Worm (Caenorhabditis elegans) whole organism, young adult: ENCODE results near the gene hil-6.

Experiments
- B0035.1 ChIP-seq: sonication (generic microtip); optimal IDR thresholded peaks from 2 replicates; lab custom pipeline; 2016; ENCODE audit warnings: missing genetic modification characterization, mild to moderate bottlenecking, missing compliant biosample characterization, missing genotype, missing genetic modification reagents
- B0261.1 ChIP-seq: sonication (generic microtip); optimal IDR thresholded peaks from 2 replicates; lab custom pipeline; 2016; ENCODE audit warnings: mild to moderate bottlenecking, missing genetic modification characterization, moderate library complexity, missing compliant biosample characterization
- B0336.3 ChIP-seq: fragments of 200-800 bp; sonication (Bioruptor generic); IDR thresholded peaks from 2 replicates; pipeline ENCODE4 v1.3.6; 2022; ENCODE audit warnings: missing genetic modification characterization, missing compliant biosample characterization
- C06A6.2 ChIP-seq: fragments of 200-800 bp; sonication (Bioruptor generic); conservative IDR thresholded peaks from 2 replicates; pipeline ENCODE4 v1.3.6; 2022; ENCODE audit warnings: missing genetic modification characterization, missing compliant biosample characterization
- F10E7.11 ChIP-seq: sonication (generic microtip); optimal IDR thresholded peaks from 2 replicates; lab custom pipeline; 2017; ENCODE audit warnings: mild to moderate bottlenecking, missing genetic modification characterization, moderate library complexity, missing compliant biosample characterization
- F23B12.7 ChIP-seq: sonication (generic microtip); optimal IDR thresholded peaks from 2 replicates; lab custom pipeline; 2017; ENCODE audit warnings: missing genetic modification characterization, mild to moderate bottlenecking, missing compliant biosample characterization, antibody characterized with exemption, moderate library complexity; ENCODE audit not compliant: insufficient read depth
- F49E8.2 ChIP-seq: sonication (generic microtip); optimal IDR thresholded peaks from 3 replicates; lab custom pipeline; 2017; ENCODE audit warnings: missing genetic modification characterization, mild to moderate bottlenecking, missing compliant biosample characterization, antibody characterized with exemption, moderate library complexity; ENCODE audit not compliant: insufficient read depth
- F57A8.1 ChIP-seq: fragments of 200-800 bp; sonication (Bioruptor generic); optimal IDR thresholded peaks from 2 replicates; lab custom pipeline; 2018; ENCODE audit warnings: mild to moderate bottlenecking, missing genetic modification characterization, moderate library complexity, missing compliant biosample characterization
- T07F8.4 ChIP-seq: sonication (generic microtip); optimal IDR thresholded peaks from 2 replicates; lab custom pipeline; 2016; ENCODE audit warnings: mild to moderate bottlenecking, missing genetic modification characterization, moderate library complexity, missing compliant biosample characterization
- T26A5.8 ChIP-seq: sonication (generic microtip); optimal IDR thresholded peaks from 2 replicates; lab custom pipeline; 2016; ENCODE audit warnings: missing genetic modification characterization, missing compliant biosample characterization
- Y53F4B.3 ChIP-seq: fragments of 200-800 bp; sonication (Bioruptor generic); IDR thresholded peaks from 2 replicates; pipeline ENCODE4 v1.3.6; 2022; ENCODE audit warnings: missing genetic modification reagents, missing genetic modification characterization, missing compliant biosample characterization
- Y53G8AR.9 ChIP-seq: fragments of 200-800 bp; sonication (Bioruptor generic); conservative IDR thresholded peaks from 2 replicates; pipeline ENCODE4 v1.3.6; 2022; ENCODE audit warnings: missing genetic modification reagents, missing genetic modification characterization, missing compliant biosample characterization
- akir-1 ChIP-seq: fragments of 200-800 bp; sonication (Bioruptor generic); optimal IDR thresholded peaks from 2 replicates; lab custom pipeline; 2018; ENCODE audit warnings: mild to moderate bottlenecking, missing genetic modification characterization, moderate library complexity, missing compliant biosample characterization
- ama-1 ChIP-seq, 3 experiments: fragments of 150-350 bp in 1 of 3; sonication (generic microtip) in 2 of 3; optimal IDR thresholded peaks; 2 replicates each; lab custom pipeline; 2014 to 2018; ENCODE audit warnings: missing biosample characterization in 2 of 3, missing genetic modification characterization in 2 of 3, missing genetic modification reagents in 2 of 3
- aptf-3 ChIP-seq: fragments of 200-800 bp; sonication (Bioruptor generic); IDR thresholded peaks from 2 replicates; pipeline ENCODE4 v1.3.6; 2022; ENCODE audit warnings: missing genetic modification characterization, missing compliant biosample characterization
- atf-7 ChIP-seq: sonication (generic microtip); optimal IDR thresholded peaks from 2 replicates; lab custom pipeline; 2017; ENCODE audit warnings: mild to moderate bottlenecking, missing genetic modification characterization, missing compliant biosample characterization
- athp-1 ChIP-seq: sonication (generic microtip); optimal IDR thresholded peaks from 2 replicates; lab custom pipeline; 2017; ENCODE audit warnings: mild to moderate bottlenecking, missing genetic modification characterization, missing compliant biosample characterization
- attf-3 ChIP-seq: fragments of 200-800 bp; sonication (Bioruptor generic); conservative IDR thresholded peaks from 2 replicates; pipeline ENCODE4 v1.3.6; 2022; ENCODE audit warnings: missing genetic modification reagents, missing genetic modification characterization, missing compliant biosample characterization
- ceh-40 ChIP-seq: fragments of 200-800 bp; sonication (Bioruptor generic); IDR thresholded peaks from 2 replicates; pipeline ENCODE4 v1.3.6; 2022; ENCODE audit warnings: missing genetic modification characterization, missing compliant biosample characterization
- dox-1 ChIP-seq: fragments of 200-800 bp; sonication (Bioruptor generic); IDR thresholded peaks from 2 replicates; pipeline ENCODE4 v1.3.6; 2022; ENCODE audit warnings: missing genetic modification reagents, missing genetic modification characterization, missing compliant biosample characterization
- dpff-1 ChIP-seq: sonication (generic microtip); optimal IDR thresholded peaks from 2 replicates; lab custom pipeline; 2017; ENCODE audit warnings: mild to moderate bottlenecking, missing genetic modification characterization, missing compliant biosample characterization
- dpl-1 ChIP-seq: fragments of 150-350 bp; optimal IDR thresholded peaks from 2 replicates; lab custom pipeline; 2014; ENCODE audit warnings: missing biosample characterization, missing genetic modification reagents, missing genetic modification characterization
- egrh-3 ChIP-seq: fragments of 200-800 bp; sonication (Bioruptor generic); IDR thresholded peaks from 2 replicates; pipeline ENCODE4 v1.3.6; 2022; ENCODE audit warnings: missing genetic modification reagents, missing genetic modification characterization, missing compliant biosample characterization
- ekl-4 ChIP-seq: fragments of 200-800 bp; sonication (Bioruptor generic); IDR thresholded peaks from 2 replicates; pipeline ENCODE4 v1.3.6; 2022; ENCODE audit warnings: missing genetic modification reagents, missing genetic modification characterization, missing compliant biosample characterization
- gei-17 ChIP-seq: fragments of 200-800 bp; sonication (Bioruptor generic); optimal IDR thresholded peaks from 2 replicates; lab custom pipeline; 2018; ENCODE audit warnings: mild to moderate bottlenecking, missing genetic modification characterization, missing compliant biosample characterization
- hlh-26 ChIP-seq: fragments of 200-800 bp; sonication (Bioruptor generic); conservative IDR thresholded peaks from 2 replicates; pipeline ENCODE4 v1.3.6; 2022; ENCODE audit warnings: missing genetic modification reagents, missing genetic modification characterization, missing compliant biosample characterization
- hrde-1 ChIP-seq: sonication (generic microtip); optimal IDR thresholded peaks from 2 replicates; lab custom pipeline; 2016; ENCODE audit warnings: missing genetic modification characterization, mild to moderate bottlenecking, missing compliant biosample characterization, moderate library complexity, missing genotype, missing genetic modification reagents, borderline replicate concordance
- hsf-1 ChIP-seq: fragments of 200-800 bp; sonication (Bioruptor generic); IDR thresholded peaks from 2 replicates; pipeline ENCODE4 v1.3.6; 2022; ENCODE audit warnings: missing genetic modification reagents, missing genetic modification characterization, missing compliant biosample characterization
- let-526 ChIP-seq: fragments of 200-800 bp; sonication (Bioruptor generic); IDR thresholded peaks from 2 replicates; pipeline ENCODE4 v1.3.6; 2022; ENCODE audit warnings: missing genetic modification reagents, missing genetic modification characterization, missing compliant biosample characterization
- lin-35 ChIP-seq, 3 experiments: fragments of 150-350 bp in 2 of 3; sonication (generic microtip) in 1 of 3; optimal IDR thresholded peaks; 2 replicates each; lab custom pipeline; 2014 to 2018; ENCODE audit warnings: missing biosample characterization in 3 of 3, missing genetic modification characterization in 3 of 3, missing genetic modification reagents in 3 of 3
- lsl-1 ChIP-seq: fragments of 200-800 bp; sonication (Bioruptor generic); optimal IDR thresholded peaks from 2 replicates; lab custom pipeline; 2018; ENCODE audit warnings: mild to moderate bottlenecking, missing genetic modification characterization, moderate library complexity, missing compliant biosample characterization
- lsy-27 ChIP-seq: sonication (generic microtip); optimal IDR thresholded peaks from 2 replicates; lab custom pipeline; 2017; ENCODE audit warnings: missing genetic modification characterization, mild to moderate bottlenecking, missing compliant biosample characterization, antibody characterized with exemption, missing genotype, borderline replicate concordance; ENCODE audit not compliant: insufficient read depth
- madf-10 ChIP-seq: sonication (generic microtip); optimal IDR thresholded peaks from 2 replicates; lab custom pipeline; 2016; ENCODE audit warnings: mild to moderate bottlenecking, missing genetic modification characterization, missing compliant biosample characterization
- mcd-1 ChIP-seq: fragments of 200-800 bp; sonication (Bioruptor generic); IDR thresholded peaks from 2 replicates; pipeline ENCODE4 v1.3.6; 2022; ENCODE audit warnings: missing genetic modification reagents, missing genetic modification characterization, missing compliant biosample characterization
- mes-4 ChIP-seq: sonication (generic microtip); optimal IDR thresholded peaks from 2 replicates; lab custom pipeline; 2016; ENCODE audit warnings: missing genotype, missing genetic modification characterization, missing compliant biosample characterization
- mxl-1 ChIP-seq: sonication (generic microtip); optimal IDR thresholded peaks from 2 replicates; lab custom pipeline; 2016; ENCODE audit warnings: missing genetic modification characterization, missing compliant biosample characterization
- nfya-2 ChIP-seq: fragments of 200-800 bp; sonication (Bioruptor generic); IDR thresholded peaks from 2 replicates; pipeline ENCODE4 v1.3.6; 2022; ENCODE audit warnings: missing genetic modification reagents, missing genetic modification characterization, missing compliant biosample characterization
- nhr-27 ChIP-seq: fragments of 200-800 bp; sonication (Bioruptor generic); optimal IDR thresholded peaks from 2 replicates; lab custom pipeline; 2018; ENCODE audit warnings: mild to moderate bottlenecking, missing genetic modification characterization, moderate library complexity, missing compliant biosample characterization
- nhr-80 ChIP-seq: sonication (generic microtip); optimal IDR thresholded peaks from 2 replicates; lab custom pipeline; 2016; ENCODE audit warnings: missing genetic modification characterization, missing compliant biosample characterization
- pbrm-1 ChIP-seq: fragments of 200-800 bp; sonication (Bioruptor generic); IDR thresholded peaks from 2 replicates; pipeline ENCODE4 v1.3.6; 2022; ENCODE audit warnings: missing genetic modification reagents, missing genetic modification characterization, missing compliant biosample characterization
- pha-4 ChIP-seq: fragments of 150-350 bp; sonication (generic microtip); optimal IDR thresholded peaks from 2 replicates; lab custom pipeline; 2014; ENCODE audit warnings: missing biosample characterization, missing genetic modification reagents, missing genetic modification characterization
- repo-1 ChIP-seq: sonication (generic microtip); optimal IDR thresholded peaks from 2 replicates; lab custom pipeline; 2017; ENCODE audit warnings: mild to moderate bottlenecking, missing genetic modification characterization, missing compliant biosample characterization
- sdz-38 ChIP-seq: sonication (generic microtip); optimal IDR thresholded peaks from 2 replicates; lab custom pipeline; 2016; ENCODE audit warnings: missing genotype, missing genetic modification characterization, missing compliant biosample characterization
- snpc-1.1 ChIP-seq: sonication (generic microtip); optimal IDR thresholded peaks from 2 replicates; lab custom pipeline; 2017; ENCODE audit warnings: missing genetic modification characterization, mild to moderate bottlenecking, missing compliant biosample characterization, antibody characterized with exemption, moderate library complexity, missing genotype, missing genetic modification reagents; ENCODE audit not compliant: insufficient read depth
- snpc-1.3 ChIP-seq: sonication (generic microtip); optimal IDR thresholded peaks from 2 replicates; lab custom pipeline; 2017; ENCODE audit warnings: missing genetic modification characterization, mild to moderate bottlenecking, missing compliant biosample characterization, antibody characterized with exemption, moderate library complexity, missing genotype, missing genetic modification reagents; ENCODE audit not compliant: insufficient read depth
- tlf-1 ChIP-seq: fragments of 200-800 bp; sonication (Bioruptor generic); optimal IDR thresholded peaks from 2 replicates; lab custom pipeline; 2018; ENCODE audit warnings: mild to moderate bottlenecking, missing genetic modification characterization, missing compliant biosample characterization
- xnd-1 ChIP-seq: sonication (generic microtip); optimal IDR thresholded peaks from 2 replicates; lab custom pipeline; 2016; ENCODE audit warnings: missing genotype, missing genetic modification reagents, missing genetic modification characterization, missing compliant biosample characterization
- ztf-26 ChIP-seq: sonication (generic microtip); optimal IDR thresholded peaks from 2 replicates; lab custom pipeline; 2017; ENCODE audit warnings: missing genetic modification characterization, missing compliant biosample characterization
- ztf-3 ChIP-seq: fragments of 200-800 bp; sonication (Bioruptor generic); optimal IDR thresholded peaks from 2 replicates; lab custom pipeline; 2018; ENCODE audit warnings: mild to moderate bottlenecking, missing genetic modification characterization, missing compliant biosample characterization

The hil-6 gene

DNA sequence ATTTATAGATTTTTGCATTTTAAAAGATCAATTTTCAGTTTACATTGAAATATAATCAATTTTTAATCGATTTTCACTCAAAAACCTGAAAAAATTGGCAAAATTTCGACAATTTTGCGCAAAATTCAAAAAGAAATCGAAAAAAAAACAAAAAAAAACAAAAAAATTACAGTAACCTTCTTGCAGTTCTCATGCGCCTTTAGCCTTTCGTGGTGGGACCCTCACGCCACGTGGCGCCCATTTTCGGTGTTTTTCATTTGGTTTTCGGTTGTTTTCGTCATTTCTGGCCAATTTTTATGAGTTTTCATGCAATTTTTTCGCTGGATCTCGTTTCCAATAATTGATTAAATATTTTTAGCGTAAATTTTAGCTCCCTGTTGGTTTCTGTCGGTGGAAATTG is 36.1 kb upstream of the hil-6 start (continued):
- TF ChIP-seq ekl-4 (GFP tag; lab: Robert Waterston, UW) (no peak), hlh-26 (GFP tag; lab: Robert Waterston, UW) (no peak), lin-35 (GFP tag; optimal IDR thresholded peaks at IDR 0.05; lab: Kevin White, UChicago) (no peak), C06A6.2 (GFP tag; lab: Robert Waterston, UW) (no peak), Y53F4B.3 (GFP tag; lab: Robert Waterston, UW) (no peak), pha-4 (no peak), F23B12.7 (no peak), dox-1 (GFP tag; lab: Robert Waterston, UW) (peak; percentile 6; the same call in 1 of the 2 replicates), mcd-1 (GFP tag; lab: Robert Waterston, UW) (no peak), mxl-1 (tag; lab: Kevin White, UChicago) (no peak), repo-1 (tag; lab: Kevin White, UChicago) (no peak), nfya-2 (GFP tag; lab: Robert Waterston, UW) (no peak), ceh-40 (GFP tag; lab: Robert Waterston, UW) (no peak), F49E8.2 (peak; percentile 51), F10E7.11 (tag; lab: Kevin White, UChicago) (no peak), gei-17 (no peak), mes-4 (tag; lab: Kevin White, UChicago) (no peak), athp-1 (tag; lab: Kevin White, UChicago) (no peak), sdz-38 (no peak), dpl-1 (GFP tag; lab: Kevin White, UChicago) (peak; percentile 67), F57A8.1 (GFP tag; lab: Kevin White, UChicago) (no peak), B0336.3 (GFP tag; lab: Robert Waterston, UW) (no peak), akir-1 (GFP tag; lab: Kevin White, UChicago) (no peak), B0035.1 (no peak), lsy-27 (no peak), snpc-1.1 (tag; lab: Kevin White, UChicago) (peak; percentile 31), T26A5.8 (tag; lab: Kevin White, UChicago) (no peak), let-526 (no peak), xnd-1 (tag; lab: Kevin White, UChicago) (peak; percentile 52), atf-7 (tag; lab: Kevin White, UChicago) (no peak), tlf-1 (GFP tag; lab: Kevin White, UChicago) (peak; percentile 33), lsl-1 (GFP tag; lab: Kevin White, UChicago) (peak; percentile 89), ztf-26 (no peak), madf-10 (tag; lab: Kevin White, UChicago) (no peak), ztf-3 (GFP tag; lab: Kevin White, UChicago) (no peak), Y53G8AR.9 (GFP tag; lab: Robert Waterston, UW) (no peak), aptf-3 (GFP tag; lab: Robert Waterston, UW) (no peak), hsf-1 (no peak), ama-1 (optimal IDR thresholded peaks at IDR 0.05; lab: Kevin White, UChicago) (no peak), ama-1 (GFP tag; optimal IDR thresholded peaks at IDR 0.05; lab: Kevin White, UChicago) (no peak), egrh-3 (GFP tag; lab: Robert Waterston, UW) (no peak), nhr-80 (no peak), attf-3 (GFP tag; lab: Robert Waterston, UW) (no peak), nhr-27 (tag; lab: Kevin White, UChicago) (no peak), pbrm-1 (GFP tag; lab: Robert Waterston, UW) (peak; percentile 65), hrde-1 (no peak), snpc-1.3 (peak; percentile 69), dpff-1 (tag; lab: Kevin White, UChicago) (no peak), B0261.1 (no peak), T07F8.4 (tag; lab: Kevin White, UChicago) (no peak)
